Worm (Caenorhabditis elegans) whole organism, L4 larva: ENCODE data around the gene nra-3.
A peak's percentile ranks its signal among the peaks of the same experiment; 100 is the strongest.

Experiments
- F10B5.3 ChIP-seq: sonication (generic microtip); optimal IDR thresholded peaks from 2 replicates; lab custom pipeline; 2016; ENCODE audit warnings: mild to moderate bottlenecking, missing genetic modification characterization, missing compliant biosample characterization
- F37D6.2 ChIP-seq: sonication (generic microtip); optimal IDR thresholded peaks from 2 replicates; lab custom pipeline; 2016; ENCODE audit warnings: mild to moderate bottlenecking, missing genetic modification characterization, missing compliant biosample characterization
- F44E2.7 ChIP-seq: fragments of 200-800 bp; sonication (Bioruptor generic); IDR thresholded peaks from 2 replicates; pipeline ENCODE4 v2.1.2; 2022; ENCODE audit warnings: missing genetic modification characterization, missing compliant biosample characterization
- T20F7.1 ChIP-seq: fragments of 200-800 bp; sonication (Bioruptor generic); optimal IDR thresholded peaks from 2 replicates; lab custom pipeline; 2018; ENCODE audit warnings: mild to moderate bottlenecking, missing genetic modification characterization, missing compliant biosample characterization
- T26A8.4 ChIP-seq: fragments of 200-800 bp; sonication (Bioruptor generic); IDR thresholded peaks from 2 replicates; pipeline ENCODE4 v1.3.6; 2022; ENCODE audit warnings: missing genetic modification characterization, missing compliant biosample characterization
- Y5F2A.4 ChIP-seq: fragments of 200-800 bp; sonication (Bioruptor generic); optimal IDR thresholded peaks from 2 replicates; lab custom pipeline; 2018; ENCODE audit warnings: mild to moderate bottlenecking, missing genetic modification characterization, missing compliant biosample characterization
- ama-1 ChIP-seq: fragments of 150-350 bp; optimal IDR thresholded peaks from 2 replicates; lab custom pipeline; 2014; ENCODE audit warnings: inconsistent platforms, mixed read lengths
- ceh-20 ChIP-seq: fragments of 200-800 bp; sonication (Bioruptor generic); IDR thresholded peaks from 2 replicates; pipeline ENCODE4 v1.3.6; 2022; ENCODE audit warnings: missing genetic modification reagents, missing genetic modification characterization, missing compliant biosample characterization
- ceh-62 ChIP-seq: sonication (generic microtip); optimal IDR thresholded peaks from 2 replicates; lab custom pipeline; 2017; ENCODE audit warnings: missing biosample characterization, missing genetic modification characterization
- ces-1 ChIP-seq: fragments of 150-350 bp; sonication (generic microtip); optimal IDR thresholded peaks from 4 replicates; lab custom pipeline; 2014; ENCODE audit warnings: missing biosample characterization, missing genetic modification reagents, missing genetic modification characterization
- ctbp-1 ChIP-seq: fragments of 200-800 bp; sonication (Bioruptor generic); IDR thresholded peaks from 2 replicates; pipeline ENCODE4 v1.3.6; 2022; ENCODE audit warnings: missing genetic modification reagents, missing genetic modification characterization, missing compliant biosample characterization
- daf-16 ChIP-seq, 3 experiments: sonication (generic microtip); optimal IDR thresholded peaks; 2 replicates each; lab custom pipeline; 2016 to 2017; ENCODE audit warnings: missing genetic modification characterization in 3 of 3, missing genetic modification reagents in 3 of 3, mild to moderate bottlenecking in 2 of 3, missing compliant biosample characterization in 2 of 3, missing biosample characterization in 1 of 3, moderate library complexity in 1 of 3
- dmd-9 ChIP-seq: fragments of 200-800 bp; sonication (Bioruptor generic); IDR thresholded peaks from 2 replicates; pipeline ENCODE4 v1.3.6; 2022; ENCODE audit warnings: missing genetic modification reagents, missing genetic modification characterization, missing compliant biosample characterization
- duxl-1 ChIP-seq: sonication (generic microtip); optimal IDR thresholded peaks from 2 replicates; lab custom pipeline; 2016; ENCODE audit warnings: mild to moderate bottlenecking, missing genetic modification characterization, moderate library complexity, missing compliant biosample characterization; ENCODE audit not compliant: poor library complexity
- dve-1 ChIP-seq: sonication (generic microtip); optimal IDR thresholded peaks from 2 replicates; lab custom pipeline; 2017; ENCODE audit warnings: antibody characterized with exemption, mild to moderate bottlenecking, missing genetic modification characterization, missing compliant biosample characterization; ENCODE audit not compliant: insufficient read depth
- egl-27 ChIP-seq: sonication (generic microtip); optimal IDR thresholded peaks from 3 replicates; lab custom pipeline; 2017; ENCODE audit warnings: missing biosample characterization, missing genetic modification reagents, missing genetic modification characterization
- fos-1 ChIP-seq: fragments of 150-350 bp; optimal IDR thresholded peaks from 2 replicates; lab custom pipeline; 2014; ENCODE audit warnings: missing biosample characterization, missing genetic modification characterization
- hif-1 ChIP-seq, 2 experiments: sonication (generic microtip); optimal IDR thresholded peaks; 2 replicates each; lab custom pipeline; 2016 to 2017; ENCODE audit warnings: missing compliant biosample characterization in 2 of 2, missing genetic modification characterization in 2 of 2, missing genetic modification reagents in 2 of 2, missing genotype in 2 of 2, mild to moderate bottlenecking in 1 of 2
- hlh-11 ChIP-seq: fragments of 200-800 bp; sonication (Bioruptor generic); optimal IDR thresholded peaks from 2 replicates; lab custom pipeline; 2018; ENCODE audit warnings: mild to moderate bottlenecking, missing genetic modification characterization, missing compliant biosample characterization
- hlh-30 ChIP-seq: sonication (generic microtip); optimal IDR thresholded peaks from 2 replicates; lab custom pipeline; 2017; ENCODE audit warnings: antibody characterized with exemption, mild to moderate bottlenecking, missing genetic modification characterization, missing compliant biosample characterization; ENCODE audit not compliant: insufficient read depth
- hmg-1.1 ChIP-seq: fragments of 200-800 bp; sonication (Bioruptor generic); IDR thresholded peaks from 2 replicates; pipeline ENCODE4 v1.3.6; 2022; ENCODE audit warnings: missing genetic modification reagents, missing genetic modification characterization, missing compliant biosample characterization
- lim-7 ChIP-seq: fragments of 200-800 bp; sonication (Bioruptor generic); IDR thresholded peaks from 2 replicates; pipeline ENCODE4 v1.3.6; 2022; ENCODE audit warnings: missing genetic modification characterization, missing compliant biosample characterization
- lin-1 ChIP-seq: fragments of 200-800 bp; sonication (Bioruptor generic); IDR thresholded peaks from 2 replicates; pipeline ENCODE4 v1.3.6; 2022; ENCODE audit warnings: missing genetic modification reagents, missing genetic modification characterization, missing compliant biosample characterization
- lin-38 ChIP-seq: fragments of 200-800 bp; sonication (Bioruptor generic); IDR thresholded peaks from 2 replicates; pipeline ENCODE4 v1.3.6; 2022; ENCODE audit warnings: missing genetic modification reagents, missing genetic modification characterization, missing compliant biosample characterization
- madf-5 ChIP-seq, 2 experiments: fragments of 200-800 bp; sonication (Bioruptor generic); IDR thresholded peaks; 2 replicates each; pipeline ENCODE4 v1.3.6; 2022; ENCODE audit warnings: missing compliant biosample characterization in 2 of 2, missing genetic modification characterization in 2 of 2
- mes-2 ChIP-seq: sonication (generic microtip); optimal IDR thresholded peaks from 2 replicates; lab custom pipeline; 2016; ENCODE audit warnings: missing genotype, mild to moderate bottlenecking, missing genetic modification characterization, missing compliant biosample characterization; ENCODE audit not compliant: poor library complexity, severe bottlenecking
- nhr-10 ChIP-seq: fragments of 150-350 bp; optimal IDR thresholded peaks from 2 replicates; lab custom pipeline; 2014; ENCODE audit warnings: missing biosample characterization, missing genetic modification characterization
- nhr-111 ChIP-seq: fragments of 200-800 bp; sonication (Bioruptor generic); optimal IDR thresholded peaks from 2 replicates; lab custom pipeline; 2018; ENCODE audit warnings: mild to moderate bottlenecking, missing genetic modification characterization, missing compliant biosample characterization
- nhr-237 ChIP-seq: sonication (generic microtip); optimal IDR thresholded peaks from 2 replicates; lab custom pipeline; 2017; ENCODE audit warnings: missing biosample characterization, missing genetic modification characterization
- nhr-25 ChIP-seq: sonication (generic microtip); optimal IDR thresholded peaks from 2 replicates; lab custom pipeline; 2017; ENCODE audit warnings: missing genetic modification characterization, mild to moderate bottlenecking, missing compliant biosample characterization, antibody characterized with exemption, moderate library complexity, borderline replicate concordance; ENCODE audit not compliant: insufficient read depth
- nhr-28 ChIP-seq: fragments of 150-350 bp; optimal IDR thresholded peaks from 2 replicates; lab custom pipeline; 2014; ENCODE audit warnings: missing biosample characterization, missing genetic modification characterization
- nhr-42 ChIP-seq: fragments of 200-800 bp; sonication (Bioruptor generic); IDR thresholded peaks from 2 replicates; pipeline ENCODE4 v1.3.6; 2022; ENCODE audit warnings: missing genetic modification characterization, missing compliant biosample characterization
- nhr-48 ChIP-seq: sonication (generic microtip); optimal IDR thresholded peaks from 2 replicates; lab custom pipeline; 2016; ENCODE audit warnings: mild to moderate bottlenecking, missing genetic modification characterization, missing compliant biosample characterization
- nhr-6 ChIP-seq: fragments of 150-350 bp; optimal IDR thresholded peaks from 2 replicates; lab custom pipeline; 2014; ENCODE audit warnings: missing biosample characterization, missing genetic modification characterization
- pqm-1 ChIP-seq: sonication (generic microtip); optimal IDR thresholded peaks from 2 replicates; lab custom pipeline; 2017; ENCODE audit warnings: missing biosample characterization, missing genetic modification characterization
- rbr-2 ChIP-seq: sonication (generic microtip); optimal IDR thresholded peaks from 2 replicates; lab custom pipeline; 2016; ENCODE audit warnings: missing genotype, missing genetic modification characterization, missing compliant biosample characterization
- saeg-2 ChIP-seq: fragments of 200-800 bp; sonication (Bioruptor generic); IDR thresholded peaks from 2 replicates; pipeline ENCODE4 v1.3.6; 2022; ENCODE audit warnings: missing genetic modification reagents, missing genetic modification characterization, missing compliant biosample characterization
- set-16 ChIP-seq: fragments of 200-800 bp; sonication (Bioruptor generic); IDR thresholded peaks from 2 replicates; pipeline ENCODE4 v1.3.6; 2022; ENCODE audit warnings: missing genetic modification reagents, missing genetic modification characterization, missing compliant biosample characterization
- skn-1 ChIP-seq: fragments of 150-350 bp; optimal IDR thresholded peaks from 2 replicates; lab custom pipeline; 2014; ENCODE audit warnings: missing biosample characterization, missing genetic modification characterization
- snpc-1.2 ChIP-seq: fragments of 200-800 bp; sonication (Bioruptor generic); IDR thresholded peaks from 2 replicates; pipeline ENCODE4 v1.3.6; 2022; ENCODE audit warnings: missing genetic modification reagents, missing genetic modification characterization, missing compliant biosample characterization
- snpc-4 ChIP-seq: fragments of 150-350 bp; optimal IDR thresholded peaks from 2 replicates; lab custom pipeline; 2014; ENCODE audit warnings: missing biosample characterization, missing genetic modification characterization
- tra-1 ChIP-seq: fragments of 200-800 bp; sonication (Bioruptor generic); IDR thresholded peaks from 2 replicates; pipeline ENCODE4 v1.3.6; 2022; ENCODE audit warnings: missing genetic modification reagents, missing genetic modification characterization, missing compliant biosample characterization
- unc-130 ChIP-seq: sonication (generic microtip); optimal IDR thresholded peaks from 2 replicates; lab custom pipeline; 2016; ENCODE audit warnings: missing genetic modification reagents, missing genetic modification characterization, missing compliant biosample characterization
- unc-62 ChIP-seq, 3 experiments: fragments of 150-350 bp in 1 of 3; sonication (generic microtip); optimal IDR thresholded peaks in 2 of 3; peaks in 1 of 3; 1 replicate in 1 of 3; 2 replicates in 2 of 3; lab custom pipeline; 2014 to 2017; ENCODE audit warnings: missing biosample characterization in 3 of 3, missing genetic modification characterization in 3 of 3, missing genetic modification reagents in 3 of 3, missing genotype in 1 of 3
- vab-7 ChIP-seq: fragments of 200-800 bp; sonication (Bioruptor generic); IDR thresholded peaks from 2 replicates; pipeline ENCODE4 v1.3.6; 2022; ENCODE audit warnings: missing genetic modification reagents, missing genetic modification characterization, missing compliant biosample characterization
- zag-1 ChIP-seq: fragments of 150-350 bp; optimal IDR thresholded peaks from 2 replicates; lab custom pipeline; 2014; ENCODE audit warnings: missing biosample characterization, missing genetic modification characterization
- zfp-2 ChIP-seq: sonication (generic microtip); optimal IDR thresholded peaks from 2 replicates; lab custom pipeline; 2016; ENCODE audit warnings: mild to moderate bottlenecking, missing genetic modification characterization, missing compliant biosample characterization
- zip-11 ChIP-seq: fragments of 200-800 bp; sonication (Bioruptor generic); IDR thresholded peaks from 2 replicates; pipeline ENCODE4 v1.3.6; 2022; ENCODE audit warnings: missing genetic modification characterization, missing compliant biosample characterization
- zip-2 ChIP-seq: fragments of 150-350 bp; optimal IDR thresholded peaks from 2 replicates; lab custom pipeline; 2014; ENCODE audit warnings: missing biosample characterization, missing genetic modification characterization
- ztf-11 ChIP-seq: fragments of 150-350 bp; optimal IDR thresholded peaks from 2 replicates; lab custom pipeline; 2014; ENCODE audit warnings: missing biosample characterization, missing genetic modification characterization

nra-3 gene

DNA sequence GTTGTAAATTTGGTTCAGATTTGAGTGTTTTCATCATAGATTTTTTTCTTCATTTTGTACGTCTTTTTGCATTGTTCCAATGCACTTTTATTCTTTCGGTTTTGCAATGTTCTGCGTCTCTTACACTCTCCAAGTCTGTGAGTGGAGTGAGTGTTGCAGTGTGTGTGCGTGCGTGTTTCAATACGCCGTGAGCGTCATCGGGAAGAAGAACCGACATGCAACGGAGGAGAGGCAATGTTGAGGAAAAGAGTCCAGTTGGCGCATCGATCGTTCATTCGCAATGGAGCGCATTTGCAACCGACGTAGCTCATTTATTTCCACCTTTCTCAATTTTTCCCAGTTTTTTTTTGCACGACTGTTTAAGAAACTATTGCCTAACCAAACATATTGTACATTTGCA lies 27.3 kb upstream of the nra-3 start, which contains the start of gene ZC506.1:
Gene ZC506.1, plus strand, starts transcription at position 400 of the 400 bp plus-strand sequence.
- TF ChIP-seq ceh-62 (tag; lab: Kevin White, UChicago), result no peak
- TF ChIP-seq snpc-4 (tag; lab: Kevin White, UChicago), result no peak
- peak; percentile 83 for TF ChIP-seq F37D6.2 (tag; lab: Kevin White, UChicago)
- no peak for TF ChIP-seq lim-7 (GFP tag; lab: Robert Waterston, UW)
- TF ChIP-seq snpc-1.2, result no peak
- peak; percentile 46 for TF ChIP-seq pqm-1
- peak; percentile 43 to 67 for TF ChIP-seq daf-16 (GFP tag; optimal IDR thresholded peaks at IDR 0.05; lab: Kevin White, UChicago)
- TF ChIP-seq daf-16 (tag; optimal IDR thresholded peaks at IDR 0.05; lab: Kevin White, UChicago), result peak; percentile 87
- TF ChIP-seq hmg-1.1 (GFP tag; lab: Robert Waterston, UW), result peak; percentile 97
- TF ChIP-seq dmd-9, result peak; percentile 67; the same call in 1 of the 2 replicates
- TF ChIP-seq F10B5.3 (tag; lab: Kevin White, UChicago), result peak; percentile 65
- TF ChIP-seq duxl-1 (tag; lab: Kevin White, UChicago), result peak; percentile 58
- TF ChIP-seq ztf-11 (tag; lab: Kevin White, UChicago), result no peak
- TF ChIP-seq unc-62 (GFP tag; optimal IDR thresholded peaks at IDR 0.05 in 1 of 2; lab: Kevin White, UChicago), result peak in 1 of 2 experiments; percentile 100
- no peak for TF ChIP-seq unc-62 (tag; optimal IDR thresholded peaks at IDR 0.05; lab: Kevin White, UChicago)
- TF ChIP-seq nhr-28, result peak; percentile 93
- no peak for TF ChIP-seq zag-1
- peak; percentile 99 for TF ChIP-seq lin-38 (GFP tag; lab: Robert Waterston, UW)
- TF ChIP-seq Y5F2A.4 (GFP tag; lab: Kevin White, UChicago), result no peak
- peak; percentile 66 for TF ChIP-seq vab-7 (GFP tag; lab: Robert Waterston, UW)
- no peak for TF ChIP-seq egl-27
- peak; percentile 87 for TF ChIP-seq hlh-30 (tag; lab: Kevin White, UChicago)
- no peak for TF ChIP-seq skn-1 (tag; lab: Kevin White, UChicago)
- TF ChIP-seq tra-1, result peak; percentile 93
- TF ChIP-seq zfp-2 (tag; lab: Kevin White, UChicago), result peak; percentile 9
- no peak for TF ChIP-seq zip-11 (GFP tag; lab: Robert Waterston, UW)
- TF ChIP-seq ces-1, result no peak
- TF ChIP-seq nhr-25 (tag; lab: Kevin White, UChicago), result peak; percentile 90
- TF ChIP-seq ctbp-1 (GFP tag; lab: Robert Waterston, UW), result peak; percentile 92
- TF ChIP-seq mes-2 (tag; lab: Kevin White, UChicago), result peak; percentile 93
- peak; percentile 86 for TF ChIP-seq nhr-10 (tag; lab: Kevin White, UChicago)
- peak; percentile 68; the same call in 1 of the 2 replicates for TF ChIP-seq saeg-2 (GFP tag; lab: Robert Waterston, UW)
- no peak for TF ChIP-seq unc-130 (GFP tag; lab: Kevin White, UChicago)
- TF ChIP-seq ceh-20 (GFP tag; lab: Robert Waterston, UW), result peak; percentile 76; the same call in 1 of the 2 replicates
- TF ChIP-seq rbr-2 (tag; lab: Kevin White, UChicago), result peak; percentile 97
- TF ChIP-seq lin-1, result peak; percentile 65; the same call in 1 of the 2 replicates
- peak; percentile 32 to 91 for TF ChIP-seq hif-1 (tag; optimal IDR thresholded peaks at IDR 0.05; lab: Kevin White, UChicago)
- peak; percentile 54 for TF ChIP-seq set-16 (GFP tag; lab: Robert Waterston, UW)
- peak; percentile 84 for TF ChIP-seq T20F7.1
- peak; percentile 93 for TF ChIP-seq nhr-6 (tag; lab: Kevin White, UChicago)
- TF ChIP-seq dve-1, result peak; percentile 98
- no peak for TF ChIP-seq F44E2.7 (GFP tag; lab: Robert Waterston, UW)
- no peak for TF ChIP-seq nhr-111
- peak; percentile 87 for TF ChIP-seq T26A8.4 (GFP tag; lab: Robert Waterston, UW)
- no peak for TF ChIP-seq fos-1 (tag; lab: Kevin White, UChicago)
- peak; percentile 89 for TF ChIP-seq nhr-42 (GFP tag; lab: Robert Waterston, UW)
- peak; percentile 34 for TF ChIP-seq ama-1 (lab: Kevin White, UChicago)
- no peak for TF ChIP-seq madf-5 (GFP tag; IDR thresholded peaks at IDR 0.05; lab: Robert Waterston, UW)
- peak; percentile 45 for TF ChIP-seq zip-2 (tag; lab: Kevin White, UChicago)
- TF ChIP-seq nhr-237 (tag; lab: Kevin White, UChicago), result no peak
- TF ChIP-seq hlh-11 (tag; lab: Kevin White, UChicago), result peak; percentile 98
- peak; percentile 87 for TF ChIP-seq nhr-48
